Worm (Caenorhabditis elegans) whole organism, L3 larva: ENCODE measurements around the gene srw-71.

ENCODE experiments used
- R02D3.7 ChIP-seq: fragments of 150-350 bp; optimal IDR thresholded peaks from 2 replicates; lab custom pipeline; 2014; ENCODE audit warnings: missing biosample characterization, missing genetic modification characterization
- aly-2 ChIP-seq: fragments of 150-350 bp; optimal IDR thresholded peaks from 2 replicates; lab custom pipeline; 2014; ENCODE audit warnings: missing biosample characterization, missing genetic modification characterization
- ama-1 ChIP-seq: fragments of 150-350 bp; optimal IDR thresholded peaks from 2 replicates; lab custom pipeline; 2018
- ceh-16 ChIP-seq: sonication (generic microtip); optimal IDR thresholded peaks from 2 replicates; lab custom pipeline; 2017; ENCODE audit warnings: missing biosample characterization, missing genetic modification characterization
- ceh-28 ChIP-seq: fragments of 150-350 bp; optimal IDR thresholded peaks from 2 replicates; lab custom pipeline; 2014; ENCODE audit warnings: missing biosample characterization, missing genetic modification reagents, missing genetic modification characterization
- ceh-82 ChIP-seq: fragments of 150-350 bp; optimal IDR thresholded peaks from 2 replicates; lab custom pipeline; 2014; ENCODE audit warnings: missing biosample characterization, missing genetic modification characterization
- daf-12 ChIP-seq: fragments of 150-350 bp; optimal IDR thresholded peaks from 2 replicates; lab custom pipeline; 2014; ENCODE audit warnings: missing biosample characterization, missing genetic modification reagents, missing genetic modification characterization
- egl-5 ChIP-seq: fragments of 150-350 bp; optimal IDR thresholded peaks from 2 replicates; lab custom pipeline; 2017; ENCODE audit warnings: missing biosample characterization, missing genetic modification reagents, missing genetic modification characterization, inconsistent platforms
- elt-1 ChIP-seq: fragments of 150-350 bp; optimal IDR thresholded peaks from 2 replicates; lab custom pipeline; 2014; ENCODE audit warnings: missing biosample characterization, missing genetic modification characterization
- elt-2 ChIP-seq: sonication (generic microtip); optimal IDR thresholded peaks from 2 replicates; lab custom pipeline; 2016; ENCODE audit warnings: missing genetic modification reagents, mild to moderate bottlenecking, missing genetic modification characterization, missing compliant biosample characterization
- elt-3 ChIP-seq, 3 experiments: fragments of 150-350 bp in 1 of 3; sonication (generic microtip) in 2 of 3; optimal IDR thresholded peaks; 2 replicates in 2 of 3; 4 replicates in 1 of 3; lab custom pipeline; 2014 to 2017; ENCODE audit warnings: missing biosample characterization in 3 of 3, missing genetic modification characterization in 3 of 3
- eor-1 ChIP-seq, 2 experiments: fragments of 150-350 bp; optimal IDR thresholded peaks; 2 replicates each; lab custom pipeline; 2014 to 2018; ENCODE audit warnings: missing biosample characterization in 2 of 2, missing genetic modification characterization in 2 of 2
- fkh-10 ChIP-seq: sonication (generic microtip); optimal IDR thresholded peaks from 2 replicates; lab custom pipeline; 2017; ENCODE audit warnings: missing biosample characterization, missing genetic modification reagents, missing genetic modification characterization
- fkh-2 ChIP-seq: fragments of 150-350 bp; optimal IDR thresholded peaks from 2 replicates; lab custom pipeline; 2014; ENCODE audit warnings: missing biosample characterization, missing genetic modification reagents, missing genetic modification characterization
- hmg-11 ChIP-seq: sonication (generic microtip); optimal IDR thresholded peaks from 2 replicates; lab custom pipeline; 2016; ENCODE audit warnings: missing genetic modification characterization, missing compliant biosample characterization
- lin-15B ChIP-seq: fragments of 150-350 bp; optimal IDR thresholded peaks from 2 replicates; lab custom pipeline; 2014; ENCODE audit warnings: missing biosample characterization, missing genetic modification characterization
- lin-39 ChIP-seq: fragments of 150-350 bp; optimal IDR thresholded peaks from 2 replicates; lab custom pipeline; 2018; ENCODE audit warnings: missing biosample characterization, missing genetic modification reagents, missing genetic modification characterization
- lsy-12 ChIP-seq: sonication (generic microtip); optimal IDR thresholded peaks from 2 replicates; lab custom pipeline; 2016; ENCODE audit warnings: mild to moderate bottlenecking, missing genetic modification characterization, missing compliant biosample characterization
- mdl-1 ChIP-seq: fragments of 150-350 bp; optimal IDR thresholded peaks from 2 replicates; lab custom pipeline; 2014; ENCODE audit warnings: missing biosample characterization, missing genetic modification characterization
- nfya-1 ChIP-seq: sonication (generic microtip); optimal IDR thresholded peaks from 2 replicates; lab custom pipeline; 2017; ENCODE audit warnings: missing genetic modification characterization, mild to moderate bottlenecking, missing compliant biosample characterization, antibody characterized with exemption, moderate library complexity; ENCODE audit not compliant: insufficient read depth
- nhr-23 ChIP-seq: fragments of 150-350 bp; optimal IDR thresholded peaks from 2 replicates; lab custom pipeline; 2014; ENCODE audit warnings: missing biosample characterization, missing genetic modification reagents, missing genetic modification characterization
- nhr-237 ChIP-seq: fragments of 150-350 bp; optimal IDR thresholded peaks from 2 replicates; lab custom pipeline; 2014; ENCODE audit warnings: missing biosample characterization, missing genetic modification characterization
- nhr-25 ChIP-seq: sonication (generic microtip); optimal IDR thresholded peaks from 2 replicates; lab custom pipeline; 2017; ENCODE audit warnings: missing biosample characterization, missing genetic modification characterization
- nhr-28 ChIP-seq: fragments of 150-350 bp; optimal IDR thresholded peaks from 2 replicates; lab custom pipeline; 2014; ENCODE audit warnings: missing biosample characterization, missing genetic modification characterization
- nhr-43 ChIP-seq: sonication (generic microtip); optimal IDR thresholded peaks from 2 replicates; lab custom pipeline; 2016; ENCODE audit warnings: mild to moderate bottlenecking, missing genetic modification characterization, missing compliant biosample characterization; ENCODE audit not compliant: poor library complexity, severe bottlenecking
- nhr-67 ChIP-seq: fragments of 150-350 bp; optimal IDR thresholded peaks from 2 replicates; lab custom pipeline; 2014; ENCODE audit warnings: missing biosample characterization, missing genetic modification characterization
- nhr-77 ChIP-seq: fragments of 150-350 bp; optimal IDR thresholded peaks from 2 replicates; lab custom pipeline; 2014; ENCODE audit warnings: missing biosample characterization, missing genetic modification characterization
- pha-4 ChIP-seq: fragments of 150-350 bp; optimal IDR thresholded peaks from 2 replicates; lab custom pipeline; 2014; ENCODE audit warnings: missing biosample characterization, missing genetic modification reagents, missing genetic modification characterization
- pqm-1 ChIP-seq: fragments of 150-350 bp; optimal IDR thresholded peaks from 2 replicates; lab custom pipeline; 2017; ENCODE audit warnings: missing biosample characterization, missing genetic modification characterization, inconsistent platforms
- sea-2 ChIP-seq: fragments of 150-350 bp; sonication (generic microtip); optimal IDR thresholded peaks from 4 replicates; lab custom pipeline; 2014; ENCODE audit warnings: missing biosample characterization, missing genetic modification reagents, missing genetic modification characterization
- skn-1 ChIP-seq: fragments of 150-350 bp; optimal IDR thresholded peaks from 2 replicates; lab custom pipeline; 2014; ENCODE audit warnings: missing biosample characterization, missing genetic modification characterization
- snpc-4 ChIP-seq: fragments of 150-350 bp; optimal IDR thresholded peaks from 2 replicates; lab custom pipeline; 2014; ENCODE audit warnings: missing biosample characterization, missing genetic modification characterization
- tbx-2 ChIP-seq: sonication (generic microtip); optimal IDR thresholded peaks from 2 replicates; lab custom pipeline; 2016; ENCODE audit warnings: mild to moderate bottlenecking, missing genetic modification characterization, missing compliant biosample characterization
- unc-39 ChIP-seq: sonication (generic microtip); optimal IDR thresholded peaks from 4 replicates; lab custom pipeline; 2017; ENCODE audit warnings: missing biosample characterization, missing genetic modification characterization
- unc-62 ChIP-seq: fragments of 150-350 bp; sonication (generic microtip); optimal IDR thresholded peaks from 4 replicates; lab custom pipeline; 2014; ENCODE audit warnings: missing biosample characterization, missing genetic modification reagents, missing genetic modification characterization
- ztf-4 ChIP-seq: fragments of 150-350 bp; optimal IDR thresholded peaks from 2 replicates; lab custom pipeline; 2014; ENCODE audit warnings: missing biosample characterization, missing genetic modification characterization

srw-71 gene

ce11 chrV:7436911-7437310, 6.0 kb upstream of the srw-71 start:
- TF ChIP-seq fkh-2 (tag; lab: Kevin White, UChicago) (no peak), tbx-2 (tag; lab: Kevin White, UChicago) (peak; percentile 28), pqm-1 (no peak), sea-2 (GFP tag; lab: Kevin White, UChicago) (no peak), nhr-67 (tag; lab: Kevin White, UChicago) (no peak), lsy-12 (tag; lab: Kevin White, UChicago) (no peak), pha-4 (peak; percentile 14), nhr-77 (tag; lab: Kevin White, UChicago) (no peak), nhr-23 (tag; lab: Kevin White, UChicago) (peak; percentile 72), elt-2 (no peak), nhr-43 (tag; lab: Kevin White, UChicago) (peak; percentile 90), mdl-1 (tag; lab: Kevin White, UChicago) (no peak), hmg-11 (tag; lab: Kevin White, UChicago) (no peak), skn-1 (tag; lab: Kevin White, UChicago) (no peak), elt-3 (tag; optimal IDR thresholded peaks at IDR 0.05; lab: Kevin White, UChicago) (peak in 2 of 3 experiments; percentile 14 to 91), ama-1 (lab: Kevin White, UChicago) (peak; percentile 98), ceh-16 (tag; lab: Kevin White, UChicago) (no peak), unc-62 (GFP tag; lab: Kevin White, UChicago) (no peak), nhr-237 (tag; lab: Kevin White, UChicago) (no peak), nhr-25 (peak; percentile 78), nfya-1 (tag; lab: Kevin White, UChicago) (peak; percentile 16), R02D3.7 (no peak)

- no peak for TF ChIP-seq nhr-77 (tag; lab: Kevin White, UChicago)
- no peak for TF ChIP-seq unc-62 (GFP tag; lab: Kevin White, UChicago)
- TF ChIP-seq nhr-25, result no peak
- no peak for TF ChIP-seq unc-39 (tag; lab: Kevin White, UChicago)
- no peak for TF ChIP-seq skn-1 (tag; lab: Kevin White, UChicago)
- no peak for TF ChIP-seq aly-2 (tag; lab: Kevin White, UChicago)
- no peak for TF ChIP-seq ama-1 (lab: Kevin White, UChicago)
- no peak for TF ChIP-seq snpc-4
- TF ChIP-seq lsy-12 (tag; lab: Kevin White, UChicago), result no peak
- TF ChIP-seq fkh-2 (tag; lab: Kevin White, UChicago), result no peak
- no peak for TF ChIP-seq nhr-28 (tag; lab: Kevin White, UChicago)
- TF ChIP-seq eor-1 (tag; optimal IDR thresholded peaks at IDR 0.05; lab: Kevin White, UChicago), result no peak
- TF ChIP-seq nhr-237 (tag; lab: Kevin White, UChicago), result no peak
- TF ChIP-seq ceh-82 (tag; lab: Kevin White, UChicago), result no peak
- TF ChIP-seq daf-12 (tag; lab: Kevin White, UChicago), result no peak
- TF ChIP-seq ztf-4 (tag; lab: Kevin White, UChicago), result no peak
Measured at ce11 chrV:7436509-7436908, 5.6 kb upstream of the srw-71 start.

ce11 chrV:7435376-7436204, 4.7 kb upstream of the srw-71 start, which contains the start of the genes ddo-2 and F25E5.8:
TSS of gene ddo-2 (minus strand) at chrV:7435705.
TSS of gene F25E5.8 (plus strand) at chrV:7435930.
- TF ChIP-seq tbx-2 (tag; lab: Kevin White, UChicago) (no peak), pqm-1 (no peak), nhr-43 (tag; lab: Kevin White, UChicago) (peak; percentile 46), nhr-23 (tag; lab: Kevin White, UChicago) (peak; percentile 70), unc-39 (tag; lab: Kevin White, UChicago) (no peak), hmg-11 (tag; lab: Kevin White, UChicago) (peak; percentile 11), eor-1 (tag; optimal IDR thresholded peaks at IDR 0.05; lab: Kevin White, UChicago) (no peak), nhr-25 (peak; percentile 14), elt-1 (tag; lab: Kevin White, UChicago) (no peak), skn-1 (tag; lab: Kevin White, UChicago) (no peak), ceh-28 (tag; lab: Kevin White, UChicago) (no peak)

- TF ChIP-seq hmg-11 (tag; lab: Kevin White, UChicago) (peak; percentile 27), fkh-10 (GFP tag; lab: Kevin White, UChicago) (peak; percentile 40), snpc-4 (peak; percentile 21), pha-4 (peak; percentile 60), nfya-1 (tag; lab: Kevin White, UChicago) (peak; percentile 50), nhr-67 (tag; lab: Kevin White, UChicago) (no peak), nhr-237 (tag; lab: Kevin White, UChicago) (no peak), pqm-1 (peak; percentile 91), skn-1 (tag; lab: Kevin White, UChicago) (peak; percentile 62), ama-1 (lab: Kevin White, UChicago) (peak; percentile 42), unc-62 (GFP tag; lab: Kevin White, UChicago) (no peak), lin-39 (peak; percentile 51), lin-15B (peak; percentile 9), mdl-1 (tag; lab: Kevin White, UChicago) (peak; percentile 76), elt-2 (peak; percentile 74), elt-1 (tag; lab: Kevin White, UChicago) (peak; percentile 4), egl-5 (tag; lab: Kevin White, UChicago) (peak; percentile 69), elt-3 (tag; optimal IDR thresholded peaks at IDR 0.05; lab: Kevin White, UChicago) (no peak)
Measured at ce11 chrV:7434805-7435363, 4.0 kb upstream of the srw-71 start.
